Fruit fly (Drosophila melanogaster): ENCODE measurements around the gene CG18171.

CG18171 gene

DNA sequence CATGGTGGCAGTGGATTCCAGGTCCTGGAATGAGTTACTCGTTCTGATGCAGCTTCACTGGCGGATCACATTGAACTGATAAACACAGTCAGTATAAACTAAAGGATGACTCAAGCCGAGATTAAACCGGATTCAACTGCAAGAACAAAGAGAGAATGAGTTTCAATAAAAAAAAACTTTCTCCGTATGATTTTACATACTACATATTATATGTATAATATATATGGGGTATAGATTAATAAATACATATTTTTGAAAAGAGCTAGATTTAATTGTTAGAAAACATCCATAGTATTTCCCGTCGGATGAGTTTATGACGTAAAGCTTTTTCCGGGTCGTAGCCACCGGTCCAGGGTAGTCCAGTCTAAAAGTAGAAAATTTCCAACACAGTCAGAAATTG is 1.1 kb upstream of the CG18171 start, which contains the start of gene CG12035:
Gene CG12035 (plus strand): TSS at position 301 of the 400 bp plus-strand sequence.
- TF ChIP-seq Sin3A (optimal IDR thresholded peaks at IDR 0.05) (no peak), insv (optimal IDR thresholded peaks at IDR 0.05) (no peak), psq (optimal IDR thresholded peaks at IDR 0.05) (no peak), ttk (optimal IDR thresholded peaks at IDR 0.05) (no peak), Myc (optimal IDR thresholded peaks at IDR 0.05) (no peak), h (optimal IDR thresholded peaks at IDR 0.05) (no peak)

DNA sequence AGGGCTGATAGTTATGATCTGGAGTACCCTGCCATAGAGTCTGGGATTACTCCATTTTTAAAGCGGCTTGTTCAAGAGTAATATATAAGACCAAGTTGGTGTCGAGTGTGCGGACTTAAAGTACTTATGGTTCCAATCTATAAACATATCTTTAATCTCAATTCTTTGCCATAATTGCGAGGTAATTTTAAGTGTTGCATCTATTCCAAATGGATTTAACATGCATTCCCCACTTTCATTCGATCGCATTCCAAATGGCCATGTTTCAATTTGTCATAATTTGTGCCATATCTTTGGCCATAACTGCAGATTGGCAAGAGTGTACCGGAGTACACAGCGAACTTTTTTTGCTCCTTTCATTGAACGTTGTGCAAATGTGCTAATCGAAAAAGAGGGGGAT is 11.7 kb downstream of the CG18171 start:
- TF ChIP-seq Sin3A (optimal IDR thresholded peaks at IDR 0.05) = no peak
- TF ChIP-seq Myc (optimal IDR thresholded peaks at IDR 0.05) = no peak
- TF ChIP-seq ttk (optimal IDR thresholded peaks at IDR 0.05) = no peak
- TF ChIP-seq h (optimal IDR thresholded peaks at IDR 0.05) = no peak
- no peak for TF ChIP-seq insv (optimal IDR thresholded peaks at IDR 0.05)
- no peak for TF ChIP-seq psq (optimal IDR thresholded peaks at IDR 0.05)

DNA sequence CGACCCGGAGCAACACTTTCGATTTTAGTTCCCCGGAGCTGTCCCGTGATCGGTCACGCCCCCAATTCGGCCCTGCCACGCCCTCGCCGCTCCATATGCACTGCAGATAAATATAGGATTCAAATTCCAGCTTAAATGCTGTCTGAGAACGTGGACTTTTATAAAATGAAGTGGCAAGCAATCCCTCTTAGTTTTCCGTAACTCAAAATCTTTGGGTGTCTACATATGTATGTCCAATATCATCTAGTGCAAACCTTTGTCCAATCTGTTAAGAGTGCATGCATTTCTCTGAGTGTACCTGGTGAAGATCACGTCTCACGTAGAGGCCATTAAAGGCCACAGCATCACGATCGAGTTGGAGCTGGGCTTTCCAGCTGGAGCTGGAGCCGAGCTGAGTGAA is 12.4 kb downstream of the CG18171 start:
- TF ChIP-seq h (optimal IDR thresholded peaks at IDR 0.05) (no peak), psq (optimal IDR thresholded peaks at IDR 0.05) (no peak), Myc (optimal IDR thresholded peaks at IDR 0.05) (no peak), insv (optimal IDR thresholded peaks at IDR 0.05) (no peak), Sin3A (optimal IDR thresholded peaks at IDR 0.05) (no peak), ttk (optimal IDR thresholded peaks at IDR 0.05) (no peak)

DNA sequence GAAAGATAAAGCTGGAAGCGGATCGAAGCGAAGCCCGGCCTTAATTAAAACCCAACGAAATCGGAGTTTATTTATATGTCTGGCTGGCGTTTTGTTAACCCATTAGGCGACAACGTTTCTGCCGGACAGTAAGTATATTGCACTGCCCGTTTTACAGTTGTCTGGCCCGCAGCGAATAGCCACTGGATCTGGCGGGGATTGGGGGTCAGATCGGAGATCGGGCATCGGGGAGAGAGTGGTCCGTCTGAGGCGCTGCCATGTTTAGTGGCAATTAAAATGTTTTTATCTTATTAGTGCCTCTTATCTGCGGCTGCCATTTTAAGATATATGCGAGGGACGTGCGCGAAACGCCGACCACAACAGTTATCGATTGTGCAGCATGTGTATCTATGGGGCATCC is 13.8 kb downstream of the CG18171 start:
- TF ChIP-seq Sin3A (optimal IDR thresholded peaks at IDR 0.05) (no peak), psq (optimal IDR thresholded peaks at IDR 0.05) (no peak), Myc (optimal IDR thresholded peaks at IDR 0.05) (no peak), ttk (optimal IDR thresholded peaks at IDR 0.05) (no peak), h (optimal IDR thresholded peaks at IDR 0.05) (no peak), insv (optimal IDR thresholded peaks at IDR 0.05) (no peak)

DNA sequence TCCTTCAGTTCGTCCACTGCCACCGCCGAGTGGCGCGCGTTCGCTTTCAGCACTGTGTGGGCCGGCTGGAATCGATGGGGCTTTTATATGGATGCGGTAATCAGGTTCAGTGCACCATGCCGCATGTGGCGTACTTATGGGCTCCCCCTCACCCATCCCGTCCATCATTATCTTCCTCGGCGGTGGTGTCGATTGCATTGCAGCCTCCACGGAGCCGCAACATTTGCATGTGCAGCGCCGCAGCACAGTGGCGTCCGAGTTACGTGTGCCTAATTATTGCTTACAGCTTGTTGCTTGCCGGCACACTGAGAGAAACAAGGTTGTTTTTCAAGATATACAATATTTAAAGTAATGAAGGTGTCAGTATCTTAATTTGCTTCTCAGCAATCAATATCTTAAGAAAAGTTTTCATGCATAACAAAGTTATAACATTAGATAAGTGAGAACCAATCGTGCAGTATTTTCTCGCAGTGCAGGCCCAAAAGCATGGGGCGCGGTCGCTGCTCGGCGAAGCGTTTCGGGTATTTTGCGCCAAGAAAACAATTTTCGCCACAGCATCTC is 20.5 kb downstream of the CG18171 start, which contains the start of gene CG13931:
Gene CG13931 (minus strand): TSS at position 41 of the 561 bp plus-strand sequence.
- TF ChIP-seq insv (optimal IDR thresholded peaks at IDR 0.05) = no peak
- TF ChIP-seq Sin3A (optimal IDR thresholded peaks at IDR 0.05) = no peak
- TF ChIP-seq h (optimal IDR thresholded peaks at IDR 0.05) = no peak
- no peak for TF ChIP-seq Myc (optimal IDR thresholded peaks at IDR 0.05)

DNA sequence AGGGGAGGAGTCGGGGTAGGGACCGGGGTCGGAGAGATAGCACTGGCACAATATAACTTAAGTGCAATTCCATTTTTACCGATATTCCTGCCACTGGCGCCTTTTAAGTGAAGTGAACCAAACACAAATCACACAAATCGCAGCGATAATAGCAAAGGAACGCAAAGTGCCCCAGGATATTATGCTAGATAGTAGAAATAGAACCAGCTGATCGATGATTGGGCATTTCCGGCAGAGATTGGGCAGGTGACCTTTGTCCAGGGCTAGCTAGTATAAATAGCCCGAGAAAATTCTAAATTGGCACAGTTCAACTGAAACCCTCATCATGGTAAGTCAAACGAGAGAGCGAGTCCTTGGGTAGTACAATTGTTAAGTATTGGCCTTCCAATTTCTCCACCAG is 28.6 kb downstream of the CG18171 start, which contains the start of gene CG12011:
Gene CG12011 (plus strand): TSS at position 301 of the 400 bp plus-strand sequence.
- no peak for TF ChIP-seq Myc (optimal IDR thresholded peaks at IDR 0.05)
- TF ChIP-seq insv (optimal IDR thresholded peaks at IDR 0.05) = no peak
- TF ChIP-seq ttk (optimal IDR thresholded peaks at IDR 0.05) = no peak
- no peak for TF ChIP-seq psq (optimal IDR thresholded peaks at IDR 0.05)

DNA sequence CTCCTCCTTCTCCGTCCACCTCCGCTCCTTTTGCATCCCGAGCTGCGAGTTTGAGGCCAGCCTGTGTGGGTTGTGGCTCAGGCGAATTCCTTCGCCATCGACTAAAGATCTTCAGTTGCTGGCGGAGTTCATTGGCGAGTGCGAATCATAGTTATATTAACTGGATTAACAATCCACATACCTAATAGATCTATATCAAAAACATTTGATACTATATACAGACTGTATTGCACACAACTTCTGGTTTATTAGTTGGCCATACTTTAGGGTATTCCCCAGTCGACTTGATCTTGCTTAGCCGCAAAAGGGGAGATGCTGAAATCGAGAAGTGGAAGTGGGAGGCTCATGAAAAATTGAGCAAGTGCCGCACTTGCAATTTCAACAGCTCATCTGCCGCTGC is 30.1 kb downstream of the CG18171 start:
- no peak for TF ChIP-seq h (optimal IDR thresholded peaks at IDR 0.05)
- no peak for TF ChIP-seq insv (optimal IDR thresholded peaks at IDR 0.05)
- TF ChIP-seq psq (optimal IDR thresholded peaks at IDR 0.05) = no peak
- TF ChIP-seq ttk (optimal IDR thresholded peaks at IDR 0.05) = no peak
- no peak for TF ChIP-seq Sin3A (optimal IDR thresholded peaks at IDR 0.05)
- TF ChIP-seq Myc (optimal IDR thresholded peaks at IDR 0.05) = no peak

DNA sequence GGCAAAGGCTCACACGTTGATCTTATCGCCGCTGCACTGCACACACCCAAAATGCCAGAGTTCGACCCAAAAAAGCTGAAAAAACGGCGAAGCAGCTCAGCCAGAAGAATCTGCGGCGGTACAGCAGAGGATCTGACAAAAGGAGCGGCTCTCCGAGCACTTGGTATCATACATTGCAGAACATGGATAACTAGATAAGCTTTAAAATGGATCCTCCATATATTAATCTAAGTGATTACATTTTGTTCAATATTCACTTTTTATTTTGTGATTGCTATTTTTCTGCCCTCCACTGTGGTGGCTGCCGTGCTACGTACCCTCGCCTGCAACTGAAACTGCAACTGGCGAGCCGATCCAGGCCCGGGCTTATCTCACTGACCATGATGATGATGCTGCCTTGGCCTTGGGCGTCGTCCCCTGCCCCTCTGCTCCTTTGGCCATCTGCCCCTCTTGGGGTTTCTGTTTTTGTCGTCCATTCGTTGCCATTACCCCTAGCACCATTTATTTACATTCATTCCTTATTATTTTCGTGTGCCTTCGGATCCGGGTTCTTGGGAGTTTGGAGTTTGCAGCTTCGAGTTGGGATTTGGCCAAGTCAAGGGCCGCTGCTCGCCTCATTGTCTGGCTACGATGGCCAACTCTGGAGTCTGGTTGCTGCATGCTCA is 30.7 kb downstream of the CG18171 start:
- TF ChIP-seq h (optimal IDR thresholded peaks at IDR 0.05) = no peak

DNA sequence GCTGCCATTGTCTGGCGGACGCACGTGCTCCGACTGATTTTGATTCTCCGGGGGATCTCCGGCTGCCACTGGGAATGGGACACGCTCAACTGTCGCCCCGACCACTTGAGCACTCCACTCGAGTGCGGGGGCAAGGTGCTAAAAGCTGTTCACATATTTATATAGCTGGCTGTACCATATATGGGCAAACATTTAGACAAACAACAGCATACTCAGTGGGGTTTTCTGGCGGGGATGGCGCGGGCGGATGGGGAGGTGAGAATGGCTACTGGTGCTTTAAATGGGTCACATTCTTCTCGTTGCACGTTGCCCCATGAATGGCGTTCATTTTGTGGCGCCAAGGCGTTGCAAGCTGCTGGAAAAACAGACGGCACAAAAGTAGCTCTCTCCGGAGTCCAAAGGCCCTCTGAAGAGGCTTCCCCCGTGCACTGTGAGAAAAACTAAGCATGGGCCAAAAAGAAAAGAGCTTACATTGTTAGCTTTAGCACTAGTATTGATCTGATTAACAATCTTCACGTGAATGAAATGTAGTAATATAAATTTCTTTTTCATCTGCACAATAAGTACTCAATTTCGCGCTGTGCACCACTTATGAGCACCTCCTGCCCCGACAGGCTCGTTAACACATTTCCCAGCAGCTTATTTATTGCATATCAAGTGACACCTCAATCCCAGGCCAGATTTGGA is 32.1 kb downstream of the CG18171 start:
- TF ChIP-seq ttk (optimal IDR thresholded peaks at IDR 0.05) = no peak
- TF ChIP-seq Sin3A (optimal IDR thresholded peaks at IDR 0.05) = no peak
- TF ChIP-seq insv (optimal IDR thresholded peaks at IDR 0.05) = no peak
- TF ChIP-seq h (optimal IDR thresholded peaks at IDR 0.05) = no peak

DNA sequence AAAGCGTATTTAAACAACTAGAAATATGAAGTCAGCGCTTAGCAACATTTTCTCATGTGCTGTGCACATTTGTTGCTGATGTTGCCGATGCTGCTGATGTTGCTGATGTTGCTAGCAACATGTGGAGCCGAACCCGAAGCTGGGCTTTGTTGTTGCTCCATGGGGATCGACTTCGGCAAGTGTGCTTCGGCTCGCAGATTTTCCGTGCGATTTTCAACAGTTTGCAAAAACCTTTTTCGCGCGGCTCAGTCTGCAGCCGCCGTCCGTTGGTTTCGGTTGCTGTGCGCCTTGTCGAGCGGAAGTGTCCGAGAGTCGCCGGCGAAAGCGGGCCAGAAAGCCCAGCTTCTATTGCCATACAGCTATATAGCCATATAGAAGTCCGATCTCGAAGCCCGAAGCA is 34.4 kb downstream of the CG18171 start:
- no peak for TF ChIP-seq h (optimal IDR thresholded peaks at IDR 0.05)

DNA sequence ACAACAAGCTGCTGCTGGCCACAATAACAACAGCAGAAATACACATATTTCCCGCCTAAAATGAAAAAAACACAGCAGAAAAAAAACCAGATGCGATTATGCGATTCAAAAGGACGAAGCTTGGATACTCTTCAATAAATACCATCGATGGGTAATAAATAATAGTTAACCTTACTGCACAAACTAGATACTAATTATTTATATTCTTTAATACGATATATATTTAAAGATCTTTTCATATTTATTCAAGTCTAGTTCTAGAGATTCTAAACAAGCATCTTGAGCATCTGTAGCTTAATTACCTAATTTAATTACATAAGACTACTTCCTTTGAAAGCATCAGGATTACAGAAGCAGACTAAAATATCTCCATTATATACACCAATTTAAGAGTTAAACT is 34.8 kb downstream of the CG18171 start:
- no peak for TF ChIP-seq ttk (optimal IDR thresholded peaks at IDR 0.05)
- TF ChIP-seq insv (optimal IDR thresholded peaks at IDR 0.05) = no peak
- no peak for TF ChIP-seq h (optimal IDR thresholded peaks at IDR 0.05)
- TF ChIP-seq Myc (optimal IDR thresholded peaks at IDR 0.05) = no peak

DNA sequence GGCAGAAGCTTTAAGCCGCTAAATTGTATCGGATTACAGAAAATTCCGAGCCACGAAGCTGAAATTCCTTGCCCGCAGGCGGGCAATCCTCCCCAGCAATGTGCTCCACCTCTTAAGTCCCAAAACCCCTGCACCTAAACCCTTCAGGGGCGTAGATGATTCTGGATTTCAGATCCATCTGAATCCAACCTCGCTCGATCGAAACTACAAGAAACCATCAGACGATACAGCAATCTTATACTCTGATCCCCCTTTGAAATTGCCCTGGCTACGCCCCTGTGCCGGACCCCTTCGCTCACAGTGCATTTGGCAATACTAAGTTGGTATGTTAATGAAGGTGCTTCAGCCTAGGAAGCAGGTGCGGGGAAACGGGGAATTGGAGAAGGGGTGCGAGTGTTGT is 39.9 kb downstream of the CG18171 start:
- TF ChIP-seq Myc (optimal IDR thresholded peaks at IDR 0.05) (no peak), h (optimal IDR thresholded peaks at IDR 0.05) (no peak), ttk (optimal IDR thresholded peaks at IDR 0.05) (no peak), Sin3A (optimal IDR thresholded peaks at IDR 0.05) (no peak), psq (optimal IDR thresholded peaks at IDR 0.05) (no peak), insv (optimal IDR thresholded peaks at IDR 0.05) (no peak)

DNA sequence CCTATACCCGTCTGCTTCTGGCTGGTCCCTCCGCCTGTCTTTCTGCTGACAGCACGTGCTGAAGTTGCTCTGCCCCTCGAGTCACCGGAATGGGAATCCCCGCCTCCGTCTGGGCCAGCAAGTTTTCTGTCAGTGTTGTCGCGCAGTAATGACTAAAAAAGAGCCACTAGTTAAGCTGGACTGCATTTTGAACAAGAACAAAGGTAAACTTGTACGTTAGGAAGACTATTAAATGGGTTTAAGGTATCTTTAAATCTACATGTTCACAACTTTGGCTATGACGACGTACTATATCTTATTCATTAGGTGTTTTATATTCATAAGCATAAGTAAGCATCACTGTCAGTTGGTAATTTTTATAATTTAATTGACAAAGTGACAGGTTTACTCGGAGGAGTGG is 43.6 kb downstream of the CG18171 start:
- TF ChIP-seq h (optimal IDR thresholded peaks at IDR 0.05) = no peak
- TF ChIP-seq Myc (optimal IDR thresholded peaks at IDR 0.05) = no peak
- TF ChIP-seq insv (optimal IDR thresholded peaks at IDR 0.05) = no peak
- TF ChIP-seq psq (optimal IDR thresholded peaks at IDR 0.05) = no peak
- no peak for TF ChIP-seq ttk (optimal IDR thresholded peaks at IDR 0.05)
- no peak for TF ChIP-seq Sin3A (optimal IDR thresholded peaks at IDR 0.05)
